Worm (Caenorhabditis elegans): ENCODE results near the gene acr-20.

DNA sequence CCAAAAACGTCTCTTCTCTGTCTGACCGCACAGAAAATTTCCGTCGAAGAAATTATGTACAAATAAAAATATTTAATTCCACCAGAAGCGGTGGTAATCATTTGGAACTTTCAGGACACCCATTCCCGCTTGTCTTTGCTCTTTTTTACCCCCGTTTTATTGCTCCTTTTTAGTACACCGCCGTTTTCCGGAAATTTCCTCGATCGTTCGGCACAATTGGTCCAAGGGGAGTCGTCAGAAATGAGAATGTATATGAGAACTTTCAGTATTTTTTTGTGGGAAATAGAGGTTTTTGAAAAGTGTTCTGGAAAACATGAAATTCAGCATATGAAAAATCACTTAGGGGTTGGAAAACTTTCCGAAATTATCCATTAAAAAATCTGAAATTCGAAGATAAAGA lies 3.1 kb upstream of the acr-20 start:
- TF ChIP-seq lin-39 (tag; optimal IDR thresholded peaks at IDR 0.05) = no peak
- TF ChIP-seq grh-1 (GFP tag; IDR thresholded peaks at IDR 0.05) = no peak
- no peak for TF ChIP-seq nhr-77 (tag; optimal IDR thresholded peaks at IDR 0.05)
- no peak for TF ChIP-seq snpc-4 (tag; optimal IDR thresholded peaks at IDR 0.05)
- no peak for TF ChIP-seq nhr-84 (tag; optimal IDR thresholded peaks at IDR 0.05)
- no peak for TF ChIP-seq nhr-76 (tag; optimal IDR thresholded peaks at IDR 0.05)
- TF ChIP-seq blmp-1 (tag; optimal IDR thresholded peaks at IDR 0.05) = no peak
- no peak for TF ChIP-seq sptf-1 (tag; optimal IDR thresholded peaks at IDR 0.05)
- no peak for TF ChIP-seq dpl-1 (GFP tag; optimal IDR thresholded peaks at IDR 0.05)
- no peak for TF ChIP-seq unc-62 (GFP tag; optimal IDR thresholded peaks at IDR 0.05)
